Worm (Caenorhabditis elegans): ENCODE measurements around the gene Y75B8A.6.

DNA sequence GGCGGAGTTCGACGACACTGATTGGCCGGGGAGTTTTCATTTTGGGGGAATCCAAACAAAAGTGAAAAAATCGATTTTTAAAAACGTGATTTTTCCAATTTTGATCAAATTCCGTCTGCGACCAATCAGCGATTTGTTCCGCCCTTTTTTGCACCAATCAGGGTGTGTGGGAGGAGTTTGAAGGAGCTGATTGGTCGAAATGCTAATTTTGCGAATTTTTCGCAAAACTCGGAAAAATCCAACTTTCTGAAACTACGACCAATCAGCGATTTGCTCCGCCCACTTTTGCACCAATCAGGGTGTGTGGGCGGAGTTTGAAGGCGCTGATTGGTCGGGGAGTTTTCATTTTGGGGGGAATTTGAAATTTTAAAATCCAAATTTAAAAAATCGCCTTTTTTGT is 26.4 kb upstream of the Y75B8A.6 start:
- TF ChIP-seq pes-1 (GFP tag; IDR thresholded peaks at IDR 0.05) (no peak), ama-1 (optimal IDR thresholded peaks at IDR 0.05) (no peak), B0310.2 (tag; optimal IDR thresholded peaks at IDR 0.05) (no peak), ets-7 (tag; optimal IDR thresholded peaks at IDR 0.05) (no peak), hnd-1 (tag; optimal IDR thresholded peaks at IDR 0.05) (no peak), tbx-37 (GFP tag; conservative IDR thresholded peaks at IDR 0.05) (no peak)

All from whole organism, early embryonic.